Fruit fly (Drosophila melanogaster) whole organism, pupa: ENCODE data around the gene Prestin.

Experiments used
- CG10348 ChIP-seq: fragments of 200-800 bp; sonication (Bioruptor generic); IDR thresholded peaks from 2 replicates; pipeline ENCODE4 v1.3.6; 2022; ENCODE audit warnings: missing biosample characterization, missing genetic modification characterization
- CG12605 ChIP-seq: fragments of 200-800 bp; sonication (Bioruptor generic); IDR thresholded peaks from 2 replicates; pipeline ENCODE4 v1.3.6; 2022; ENCODE audit warnings: missing biosample characterization, missing genetic modification characterization
- CG13204 ChIP-seq: fragments of 200-800 bp; sonication (Bioruptor generic); optimal IDR thresholded peaks from 2 replicates; lab custom pipeline; 2018; ENCODE audit warnings: missing biosample characterization, mild to moderate bottlenecking, missing genetic modification characterization, moderate library complexity
- CG14655 ChIP-seq: fragments of 200-800 bp; sonication (Bioruptor generic); optimal IDR thresholded peaks from 3 replicates; lab custom pipeline; 2017; ENCODE audit warnings: mild to moderate bottlenecking, missing biosample characterization, missing genetic modification reagents, missing genetic modification characterization
- CG15710 ChIP-seq: fragments of 200-800 bp; sonication (Bioruptor generic); optimal IDR thresholded peaks from 2 replicates; lab custom pipeline; 2018; ENCODE audit warnings: missing biosample characterization, mild to moderate bottlenecking, missing genetic modification characterization, moderate library complexity
- CG17806 ChIP-seq: fragments of 200-800 bp; sonication (Bioruptor generic); optimal IDR thresholded peaks from 2 replicates; lab custom pipeline; 2018; ENCODE audit warnings: missing biosample characterization, mild to moderate bottlenecking, missing genetic modification characterization, moderate library complexity
- CG32121 ChIP-seq: fragments of 200-800 bp; sonication (Bioruptor generic); IDR thresholded peaks from 2 replicates; pipeline ENCODE4 v1.3.6; 2022; ENCODE audit warnings: missing biosample characterization, missing genetic modification characterization
- CG34367 ChIP-seq: fragments of 200-800 bp; sonication (Bioruptor generic); optimal IDR thresholded peaks from 2 replicates; lab custom pipeline; 2018; ENCODE audit warnings: missing biosample characterization, mild to moderate bottlenecking, missing genetic modification characterization
- CG4496 ChIP-seq: fragments of 200-800 bp; sonication (Bioruptor generic); IDR thresholded peaks from 3 replicates; pipeline ENCODE4 v1.3.6; 2022; ENCODE audit warnings: missing biosample characterization, missing genetic modification characterization
- CG8159 ChIP-seq: fragments of 200-800 bp; sonication (Bioruptor generic); optimal IDR thresholded peaks from 3 replicates; lab custom pipeline; 2018; ENCODE audit warnings: missing biosample characterization, mild to moderate bottlenecking, missing genetic modification characterization, moderate library complexity
- CG8301 ChIP-seq: fragments of 200-800 bp; sonication (Bioruptor generic); optimal IDR thresholded peaks from 2 replicates; lab custom pipeline; 2018; ENCODE audit warnings: missing biosample characterization, mild to moderate bottlenecking, missing genetic modification characterization
- D1 ChIP-seq: fragments of 200-800 bp; sonication (Bioruptor generic); optimal IDR thresholded peaks from 2 replicates; lab custom pipeline; 2018; ENCODE audit warnings: missing biosample characterization, mild to moderate bottlenecking, missing genetic modification characterization, moderate library complexity
- EcR ChIP-seq: fragments of 200-800 bp; sonication (Bioruptor generic); optimal IDR thresholded peaks from 3 replicates; lab custom pipeline; 2019; ENCODE audit warnings: missing biosample characterization, missing genetic modification characterization, mild to moderate bottlenecking, moderate library complexity, missing genetic modification reagents
- Ets98B ChIP-seq: fragments of 200-800 bp; sonication (Bioruptor generic); IDR thresholded peaks from 2 replicates; pipeline ENCODE4 v1.3.6; 2022; ENCODE audit warnings: missing biosample characterization, missing genetic modification characterization
- Pif1A ChIP-seq: fragments of 200-800 bp; sonication (Bioruptor generic); optimal IDR thresholded peaks from 3 replicates; lab custom pipeline; 2016; ENCODE audit warnings: missing biosample characterization, missing genetic modification characterization
- Pif1B ChIP-seq: fragments of 200-800 bp; sonication (Bioruptor generic); optimal IDR thresholded peaks from 3 replicates; lab custom pipeline; 2016; ENCODE audit warnings: missing biosample characterization, missing genetic modification characterization
- Snoo ChIP-seq: fragments of 200-800 bp; sonication (Bioruptor generic); optimal IDR thresholded peaks from 3 replicates; lab custom pipeline; 2017; ENCODE audit warnings: missing biosample characterization, mild to moderate bottlenecking, missing genetic modification characterization, inconsistent platforms
- fd96Ca ChIP-seq: fragments of 200-800 bp; sonication (Bioruptor generic); IDR thresholded peaks from 3 replicates; pipeline ENCODE4 v1.3.6; 2022; ENCODE audit warnings: missing biosample characterization, missing genetic modification characterization
- gl ChIP-seq: fragments of 200-800 bp; sonication (Bioruptor generic); optimal IDR thresholded peaks from 2 replicates; lab custom pipeline; 2018; ENCODE audit warnings: missing biosample characterization, mild to moderate bottlenecking, missing genetic modification characterization

Prestin gene

dm6 chr3L:17917687-17918434 lies 10.2 kb upstream of the Prestin start:
- TF ChIP-seq EcR (GFP tag; lab: Kevin White, UChicago), result peak; percentile 79
- peak; percentile 20 for TF ChIP-seq CG13204 (GFP tag; lab: Kevin White, UChicago)
- no peak for TF ChIP-seq CG4496
- TF ChIP-seq, all 21 proteins: peak for 2

- TF ChIP-seq CG4496 (no peak), fd96Ca (no peak), gl (tag; lab: Kevin White, UChicago) (no peak), CG14655 (no peak), Snoo (tag; lab: Kevin White, UChicago) (no peak), D1 (tag; lab: Kevin White, UChicago) (no peak), CG8301 (tag; lab: Kevin White, UChicago) (no peak), Ets98B (no peak), CG13204 (GFP tag; lab: Kevin White, UChicago) (no peak), CG10348 (GFP tag; lab: Robert Waterston, UW) (no peak), CG8159 (tag; lab: Kevin White, UChicago) (no peak), EcR (GFP tag; lab: Kevin White, UChicago) (no peak), CG34367 (tag; lab: Kevin White, UChicago) (no peak)
Measured at dm6 chr3L:17915792-17916540, 8.4 kb upstream of the Prestin start.

- TF ChIP-seq Pif1B (GFP tag; lab: Kevin White, UChicago) (no peak), Pif1A (GFP tag; lab: Kevin White, UChicago) (no peak), CG13204 (GFP tag; lab: Kevin White, UChicago) (no peak), EcR (GFP tag; lab: Kevin White, UChicago) (peak; percentile 80), fd96Ca (no peak), Snoo (tag; lab: Kevin White, UChicago) (no peak), CG17806 (tag; lab: Kevin White, UChicago) (no peak), CG4496 (peak; percentile 44; the same call in 1 of the 3 replicates)
Measured at dm6 chr3L:17913966-17914540, 6.4 kb upstream of the Prestin start.

- TF ChIP-seq CG32121 (0 out of 2 replicates have a peak, but pooled peaks have one; percentile 17), gl (tag; lab: Kevin White, UChicago) (no peak)
Measured at dm6 chr3L:17912972-17913763, 5.6 kb upstream of the Prestin start.

dm6 chr3L:17912448-17912847 lies 4.8 kb upstream of the Prestin start, which contains the start of gene CG5290:
CG5290 (minus strand) TSS chr3L:17912565.
- TF ChIP-seq CG15710 (tag; lab: Kevin White, UChicago) (peak; percentile 4), Pif1A (GFP tag; lab: Kevin White, UChicago) (peak; percentile 21), CG8159 (tag; lab: Kevin White, UChicago) (peak; percentile 4), Pif1B (GFP tag; lab: Kevin White, UChicago) (no peak), Snoo (tag; lab: Kevin White, UChicago) (peak; percentile 11), CG13204 (GFP tag; lab: Kevin White, UChicago) (no peak), CG34367 (tag; lab: Kevin White, UChicago) (no peak)

dm6 chr3L:17905761-17906160 lies 1.9 kb downstream of the Prestin start:
- TF ChIP-seq CG10348 (GFP tag; lab: Robert Waterston, UW) (no peak), gl (tag; lab: Kevin White, UChicago) (peak; percentile 28), CG32121 (peak; percentile 50), CG8301 (tag; lab: Kevin White, UChicago) (peak; percentile 8), Snoo (tag; lab: Kevin White, UChicago) (no peak), D1 (tag; lab: Kevin White, UChicago) (no peak), CG12605 (GFP tag; lab: Robert Waterston, UW) (0 out of 2 replicates have a peak, but pooled peaks have one; percentile 11), Pif1A (GFP tag; lab: Kevin White, UChicago) (no peak), CG4496 (no peak)
